Fruit fly (Drosophila melanogaster): Measurements from ENCODE around the gene CG44006.
A peak's percentile ranks its signal among the peaks of the same experiment; 100 is the strongest.

CG44006 gene

dm6 chr3L:18070050-18070449, at the start of gene CG44006:
CG44006 (minus strand) TSS chr3L:18070150.
- no peak for TF ChIP-seq CTCF (optimal IDR thresholded peaks at IDR 0.05)
- no peak for TF ChIP-seq CG8478 (optimal IDR thresholded peaks at IDR 0.05)

- TF ChIP-seq CTCF (optimal IDR thresholded peaks at IDR 0.05), result peak; percentile 40 to 51
- no peak for TF ChIP-seq CG8478 (optimal IDR thresholded peaks at IDR 0.05)
Observed at dm6 chr3L:18114038-18114926, 44.3 kb upstream of the CG44006 start.

DNA sequence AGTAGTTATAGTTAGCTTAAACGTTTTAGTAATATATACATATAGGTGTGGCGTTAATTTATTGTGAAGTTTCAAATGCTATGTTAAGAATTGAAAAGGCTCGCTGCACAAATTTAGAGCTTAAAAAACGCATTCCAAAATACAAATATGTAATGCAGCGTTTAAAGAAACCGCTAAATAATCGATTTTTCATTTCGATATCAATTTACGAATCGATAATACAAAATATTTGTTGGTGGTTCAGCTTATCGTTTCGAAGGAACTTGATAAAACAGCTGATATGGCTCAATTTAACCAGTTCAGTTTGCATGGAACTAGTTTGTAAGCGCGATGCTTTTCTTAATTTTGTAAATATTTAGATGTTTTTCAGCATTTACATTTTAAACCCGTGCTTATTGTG, 42.7 kb upstream of the CG44006 start, which contains the start of the genes CG32195 and CG7341:
Gene CG32195 (plus strand): TSS at position 291 of the 400 bp plus-strand sequence.
Gene CG7341 (plus strand): TSS at position 291 of the 400 bp plus-strand sequence.
- TF ChIP-seq CTCF (optimal IDR thresholded peaks at IDR 0.05), result no peak
- TF ChIP-seq CG8478 (optimal IDR thresholded peaks at IDR 0.05), result no peak

DNA sequence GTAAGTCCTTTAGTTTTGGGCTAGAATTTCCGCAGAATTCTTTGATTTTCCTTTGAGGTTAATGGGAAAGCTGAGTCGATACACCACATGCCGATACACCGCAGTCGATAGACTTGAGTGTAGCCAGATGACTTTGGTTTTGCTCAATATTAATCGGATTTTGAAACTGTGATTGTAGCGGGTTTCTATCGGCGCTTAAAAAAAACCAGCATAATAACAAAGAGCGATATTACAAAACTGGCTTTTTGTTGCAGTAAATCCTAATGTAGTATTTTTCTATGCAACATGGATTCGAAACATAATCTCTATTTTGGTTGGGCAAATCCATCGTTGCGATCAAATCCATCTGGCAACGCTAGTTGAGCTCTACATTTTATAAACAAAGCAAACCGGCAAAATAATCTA, 39.5 kb upstream of the CG44006 start, which contains the start of the genes Polr3D and mus304:
Gene Polr3D (minus strand): TSS at position 116 of the 405 bp plus-strand sequence.
Gene mus304 (plus strand): TSS at position 356 of the 405 bp plus-strand sequence.
- TF ChIP-seq CTCF (optimal IDR thresholded peaks at IDR 0.05) (peak in 1 of 2 experiments; percentile 9), CG8478 (optimal IDR thresholded peaks at IDR 0.05) (no peak)

dm6 chr3L:18106021-18106944, 36.3 kb upstream of the CG44006 start, which contains the start of the genes CG13698 and mRpS26:
CG13698 (minus strand) TSS chr3L:18106149.
mRpS26 (plus strand) TSS chr3L:18106579.
- TF ChIP-seq CG8478 (optimal IDR thresholded peaks at IDR 0.05), result no peak

DNA sequence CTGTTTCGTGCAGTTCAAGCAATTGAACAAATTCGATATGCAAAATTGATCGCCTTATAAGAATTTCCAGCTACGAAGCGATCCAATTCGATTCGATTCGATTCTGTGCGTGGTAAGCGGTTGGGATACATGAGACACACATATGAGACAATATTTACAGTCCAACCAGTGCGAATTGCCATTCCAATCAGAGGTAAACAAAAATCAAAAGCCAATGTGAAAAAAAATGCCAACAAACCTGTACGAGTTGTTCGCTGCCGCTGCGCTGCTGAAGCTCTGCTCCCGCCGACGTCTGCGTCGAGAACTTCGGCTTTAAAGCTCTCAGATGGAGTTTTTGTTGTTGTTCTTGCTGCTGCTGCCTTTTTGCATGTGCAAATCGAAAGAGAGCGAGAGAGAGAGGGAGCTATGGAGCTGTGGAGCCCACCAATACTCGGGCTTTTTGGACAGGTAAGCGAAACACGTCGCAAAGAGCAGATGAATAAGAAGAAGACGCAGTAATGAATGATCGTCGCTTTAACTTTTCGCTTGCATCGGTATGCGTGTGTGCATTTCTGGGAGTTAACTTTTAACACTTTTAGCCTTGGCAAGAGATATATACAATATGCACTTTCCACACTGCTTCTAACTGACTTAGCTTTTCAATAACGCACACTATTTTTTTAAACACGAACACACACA, 35.5 kb upstream of the CG44006 start:
- TF ChIP-seq CTCF (optimal IDR thresholded peaks at IDR 0.05) (no peak), CG8478 (optimal IDR thresholded peaks at IDR 0.05) (no peak)

- TF ChIP-seq CTCF (optimal IDR thresholded peaks at IDR 0.05) (no peak), CG8478 (optimal IDR thresholded peaks at IDR 0.05) (no peak)
Observed at dm6 chr3L:18102161-18102565, 32.2 kb upstream of the CG44006 start.

DNA sequence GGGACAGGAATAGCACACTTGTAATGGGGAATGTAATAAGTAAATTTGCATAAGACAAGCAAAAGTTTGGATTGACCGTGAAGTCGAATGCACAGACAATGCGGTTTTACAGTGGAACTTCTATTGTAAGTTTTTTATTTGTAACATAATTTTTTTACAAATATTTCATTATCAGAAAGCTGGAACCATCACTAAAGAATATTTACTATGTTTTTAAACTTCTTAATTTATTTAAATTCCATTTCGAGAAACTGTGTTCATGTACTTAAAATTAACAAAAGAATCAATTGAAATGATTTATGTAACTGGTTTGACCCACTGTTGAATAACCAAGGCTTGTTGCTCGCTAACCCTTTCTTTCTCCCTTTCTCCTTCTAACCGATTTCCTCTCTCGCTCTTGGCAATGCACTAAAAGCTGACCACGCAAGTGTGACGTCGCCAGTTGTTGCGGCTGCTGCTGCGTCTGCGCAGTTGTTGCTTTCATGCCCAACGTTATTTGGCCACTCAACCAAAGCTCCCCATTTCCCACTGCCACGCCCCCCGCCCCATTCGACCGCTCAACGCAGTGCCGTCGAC, 31.6 kb upstream of the CG44006 start:
- no peak for TF ChIP-seq CTCF (optimal IDR thresholded peaks at IDR 0.05)
- no peak for TF ChIP-seq CG8478 (optimal IDR thresholded peaks at IDR 0.05)

dm6 chr3L:18099715-18100114, 29.8 kb upstream of the CG44006 start:
- TF ChIP-seq CTCF (optimal IDR thresholded peaks at IDR 0.05) (no peak), CG8478 (optimal IDR thresholded peaks at IDR 0.05) (no peak)

dm6 chr3L:18096726-18097125, 26.8 kb upstream of the CG44006 start:
- TF ChIP-seq CTCF (optimal IDR thresholded peaks at IDR 0.05), result no peak
- no peak for TF ChIP-seq CG8478 (optimal IDR thresholded peaks at IDR 0.05)

DNA sequence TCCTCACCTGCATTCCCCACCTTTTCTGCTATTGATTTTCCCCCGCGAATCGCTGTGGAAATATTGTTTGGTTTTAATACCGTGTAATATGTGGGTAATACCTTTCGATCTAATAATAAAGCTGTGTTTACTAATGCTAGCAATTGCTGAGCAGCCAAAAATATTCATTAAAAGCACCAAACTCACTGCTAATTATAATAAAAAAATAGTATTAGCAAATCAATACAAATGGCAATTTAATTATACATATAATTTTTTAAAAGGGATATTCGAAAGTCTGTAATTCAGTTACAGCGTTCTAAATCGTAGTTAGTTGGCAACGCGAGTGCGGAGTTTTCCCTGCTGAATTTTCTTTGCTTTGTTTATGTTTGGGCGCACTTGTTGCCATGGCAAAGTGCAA, 23.9 kb upstream of the CG44006 start:
- TF ChIP-seq CTCF (optimal IDR thresholded peaks at IDR 0.05), result no peak
- TF ChIP-seq CG8478 (optimal IDR thresholded peaks at IDR 0.05), result no peak

DNA sequence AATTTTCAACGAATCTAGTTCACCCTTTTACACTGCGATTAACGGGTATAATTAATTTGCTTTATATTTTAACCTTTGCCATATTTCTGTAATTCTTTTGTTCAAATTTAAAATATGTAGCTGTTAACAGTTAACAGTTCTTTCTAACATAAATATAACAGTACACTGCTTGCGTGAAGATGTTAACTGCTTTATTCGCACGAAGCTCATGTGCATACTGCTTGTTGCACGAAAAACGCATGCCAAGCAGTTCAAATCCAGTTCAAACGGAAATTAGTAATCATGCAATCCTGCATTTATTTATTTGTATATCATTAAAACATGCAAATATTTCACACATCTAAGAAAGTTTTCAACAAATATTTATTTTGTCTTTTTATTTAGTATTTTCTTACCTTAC, 18.1 kb upstream of the CG44006 start:
- TF ChIP-seq CTCF (optimal IDR thresholded peaks at IDR 0.05) (peak; percentile 35 to 65), CG8478 (optimal IDR thresholded peaks at IDR 0.05) (no peak)

DNA sequence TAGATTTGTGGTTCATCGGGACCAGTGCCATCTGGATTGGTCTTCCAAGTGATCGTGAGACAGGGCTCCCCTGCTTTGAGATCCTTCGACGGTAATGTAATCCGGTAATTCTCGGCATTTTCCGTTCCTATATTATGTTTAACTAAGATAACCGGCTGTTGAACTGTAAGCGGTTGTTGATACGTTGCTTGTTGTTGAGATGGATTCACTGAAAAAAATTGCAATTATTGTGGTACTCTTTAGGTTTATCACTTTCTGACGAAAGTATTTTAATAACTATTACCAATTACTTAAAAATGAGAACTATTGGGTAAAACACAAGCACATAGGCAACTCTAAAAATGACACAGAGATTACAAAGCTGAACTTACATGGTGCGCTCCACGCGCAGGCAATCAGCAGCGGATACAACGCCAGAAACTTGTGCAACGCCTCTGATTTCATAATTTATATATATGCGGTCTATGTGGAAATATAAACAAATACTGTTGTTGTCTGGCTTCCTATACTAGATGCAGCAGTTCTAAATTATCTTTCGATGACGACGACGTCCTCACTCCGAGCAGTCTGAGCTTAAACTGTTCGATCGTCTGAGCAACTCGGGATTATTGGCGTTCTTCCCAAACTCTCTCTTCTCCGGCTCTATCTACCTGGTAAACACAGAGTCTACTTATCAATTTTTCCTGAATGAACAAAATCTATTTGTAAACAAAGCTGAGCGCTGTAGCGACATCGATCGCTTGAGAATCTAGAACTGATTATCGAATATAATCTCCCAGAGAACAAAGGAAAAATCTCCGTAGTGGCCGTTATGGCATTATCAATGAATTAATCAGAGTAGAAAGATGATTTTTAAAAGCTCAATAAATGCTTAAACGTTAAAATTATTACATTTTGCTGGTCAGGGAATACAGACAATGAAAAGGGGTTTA, 17.1 kb upstream of the CG44006 start, which contains the start of gene CG34253:
Gene CG34253 (minus strand): TSS at position 567 of the 932 bp plus-strand sequence.
- TF ChIP-seq CG8478 (optimal IDR thresholded peaks at IDR 0.05), result no peak
- no peak for TF ChIP-seq CTCF (optimal IDR thresholded peaks at IDR 0.05)

All from S2 (cell line).